Fruit fly (Drosophila melanogaster) whole organism, embryonic: ENCODE measurements around the gene se.
A peak's percentile ranks its signal among the peaks of the same experiment; 100 is the strongest.

Experiments used
- Abd-B ChIP-seq: fragments of 200-800 bp; sonication (Bioruptor generic); optimal IDR thresholded peaks from 2 replicates; lab custom pipeline; 2018; ENCODE audit warnings: missing biosample characterization, mild to moderate bottlenecking, missing genetic modification characterization, moderate library complexity
- Bteb2 ChIP-seq: fragments of 200-800 bp; sonication (Bioruptor generic); optimal IDR thresholded peaks from 2 replicates; lab custom pipeline; 2016; ENCODE audit warnings: missing biosample characterization, missing genetic modification characterization
- CG10209 ChIP-seq: fragments of 200-800 bp; sonication (Bioruptor generic); optimal IDR thresholded peaks from 3 replicates; lab custom pipeline; 2017; ENCODE audit warnings: missing biosample characterization, mild to moderate bottlenecking, missing genetic modification characterization, missing genetic modification reagents
- CG11696 ChIP-seq: fragments of 200-800 bp; sonication (Bioruptor generic); IDR thresholded peaks from 2 replicates; pipeline ENCODE4 v1.3.6; 2022; ENCODE audit warnings: missing biosample characterization, missing genetic modification characterization
- CG11723 ChIP-seq: fragments of 200-800 bp; sonication (Bioruptor generic); optimal IDR thresholded peaks from 2 replicates; lab custom pipeline; 2017; ENCODE audit warnings: missing biosample characterization, mild to moderate bottlenecking, missing genetic modification characterization
- CG12391 ChIP-seq: fragments of 200-800 bp; sonication (Bioruptor generic); optimal IDR thresholded peaks from 3 replicates; lab custom pipeline; 2018; ENCODE audit warnings: missing biosample characterization, mild to moderate bottlenecking, missing genetic modification characterization, moderate library complexity
- CG12659 ChIP-seq: fragments of 200-800 bp; sonication (Bioruptor generic); optimal IDR thresholded peaks from 3 replicates; lab custom pipeline; 2017; ENCODE audit warnings: mild to moderate bottlenecking, missing biosample characterization, missing genetic modification reagents, missing genetic modification characterization
- CG13296 ChIP-seq: fragments of 200-800 bp; sonication (Bioruptor generic); optimal IDR thresholded peaks from 3 replicates; lab custom pipeline; 2018; ENCODE audit warnings: missing biosample characterization, mild to moderate bottlenecking, missing genetic modification characterization
- CG13424 ChIP-seq: fragments of 200-800 bp; sonication (Bioruptor generic); optimal IDR thresholded peaks from 2 replicates; lab custom pipeline; 2019; ENCODE audit warnings: missing biosample characterization, mild to moderate bottlenecking, missing genetic modification characterization, moderate library complexity
- CG17186 ChIP-seq: fragments of 200-800 bp; sonication (Bioruptor generic); optimal IDR thresholded peaks from 3 replicates; lab custom pipeline; 2017; ENCODE audit warnings: missing biosample characterization, missing genetic modification reagents, missing genetic modification characterization
- CG17829 ChIP-seq: fragments of 200-800 bp; optimal IDR thresholded peaks from 2 replicates; lab custom pipeline; 2019; ENCODE audit warnings: missing biosample characterization, mild to moderate bottlenecking, missing genetic modification characterization, moderate library complexity
- CG1832 ChIP-seq: fragments of 200-800 bp; sonication (Bioruptor generic); optimal IDR thresholded peaks from 2 replicates; lab custom pipeline; 2017; ENCODE audit warnings: missing biosample characterization, mild to moderate bottlenecking, missing genetic modification characterization, inconsistent platforms
- CG2120 ChIP-seq: fragments of 200-800 bp; sonication (Bioruptor generic); optimal IDR thresholded peaks from 3 replicates; lab custom pipeline; 2016; ENCODE audit warnings: missing biosample characterization, missing genetic modification characterization
- CG2129 ChIP-seq: fragments of 200-800 bp; sonication (Bioruptor generic); IDR thresholded peaks from 2 replicates; pipeline ENCODE4 v1.3.6; 2022; ENCODE audit warnings: missing biosample characterization, missing genetic modification characterization; ENCODE audit not compliant: partially characterized antibody
- CG30403 ChIP-seq: fragments of 200-800 bp; sonication (Bioruptor generic); optimal IDR thresholded peaks from 3 replicates; lab custom pipeline; 2016; ENCODE audit warnings: missing biosample characterization, missing genetic modification characterization
- CG33213 ChIP-seq: fragments of 200-800 bp; sonication (Bioruptor generic); optimal IDR thresholded peaks from 3 replicates; lab custom pipeline; 2016; ENCODE audit warnings: missing biosample characterization, missing genetic modification characterization
- CG34224 ChIP-seq: fragments of 200-800 bp; sonication (Bioruptor generic); IDR thresholded peaks from 3 replicates; pipeline ENCODE4 v1.3.6; 2022; ENCODE audit warnings: missing biosample characterization, missing genetic modification characterization; ENCODE audit not compliant: partially characterized antibody
- CG4424 ChIP-seq: fragments of 200-800 bp; sonication (Bioruptor generic); optimal IDR thresholded peaks from 3 replicates; lab custom pipeline; 2016; ENCODE audit warnings: missing biosample characterization, missing genetic modification characterization
- CG4854 ChIP-seq: fragments of 200-800 bp; sonication (Bioruptor generic); optimal IDR thresholded peaks from 2 replicates; lab custom pipeline; 2016; ENCODE audit warnings: missing biosample characterization, missing genetic modification characterization, inconsistent platforms
- CG7839 ChIP-seq: fragments of 200-800 bp; sonication (Bioruptor generic); optimal IDR thresholded peaks from 3 replicates; lab custom pipeline; 2018; ENCODE audit warnings: missing biosample characterization, mild to moderate bottlenecking, missing genetic modification characterization, moderate library complexity
- CG8924 ChIP-seq: fragments of 200-800 bp; optimal IDR thresholded peaks from 3 replicates; lab custom pipeline; 2019; ENCODE audit warnings: missing biosample characterization, mild to moderate bottlenecking, missing genetic modification characterization, moderate library complexity
- D ChIP-seq, 2 experiments: fragments of 200-800 bp in 1 of 2; fragments of >200 bp in 1 of 2; sonication (Bioruptor generic) in 1 of 2; optimal IDR thresholded peaks; 2 replicates in 1 of 2; 3 replicates in 1 of 2; lab custom pipeline; 2017; ENCODE audit warnings: mild to moderate bottlenecking in 1 of 2, missing biosample characterization in 1 of 2, missing genetic modification characterization in 1 of 2, missing genetic modification reagents in 1 of 2
- D19A ChIP-seq: fragments of 200-800 bp; optimal IDR thresholded peaks from 3 replicates; lab custom pipeline; 2019; ENCODE audit warnings: missing biosample characterization, mild to moderate bottlenecking, missing genetic modification characterization, moderate library complexity
- Fer1 ChIP-seq: fragments of 200-800 bp; sonication (Bioruptor generic); optimal IDR thresholded peaks from 2 replicates; lab custom pipeline; 2017; ENCODE audit warnings: missing biosample characterization, mild to moderate bottlenecking, missing genetic modification characterization
- H2.0 ChIP-seq: fragments of 200-800 bp; sonication (Bioruptor generic); IDR thresholded peaks from 2 replicates; pipeline ENCODE4 v1.3.6; 2022; ENCODE audit warnings: missing biosample characterization, missing genetic modification characterization
- HmgD ChIP-seq: fragments of 200-800 bp; sonication (Bioruptor generic); optimal IDR thresholded peaks from 3 replicates; lab custom pipeline; 2016; ENCODE audit warnings: missing biosample characterization, missing genetic modification characterization
- Hr39 ChIP-seq: fragments of >200 bp; optimal IDR thresholded peaks from 2 replicates; lab custom pipeline; 2017
- Nf-YC ChIP-seq: fragments of 200-800 bp; optimal IDR thresholded peaks from 3 replicates; lab custom pipeline; 2019; ENCODE audit warnings: missing biosample characterization, mild to moderate bottlenecking, missing genetic modification characterization, moderate library complexity
- Opbp ChIP-seq: fragments of 200-800 bp; sonication (Bioruptor generic); IDR thresholded peaks from 3 replicates; pipeline ENCODE4 v1.3.6; 2022; ENCODE audit warnings: missing biosample characterization, missing genetic modification characterization; ENCODE audit not compliant: partially characterized antibody
- Optix ChIP-seq: fragments of 200-800 bp; sonication (Bioruptor generic); IDR thresholded peaks from 3 replicates; pipeline ENCODE4 v1.3.6; 2022; ENCODE audit warnings: missing biosample characterization, missing genetic modification characterization
- amos ChIP-seq: fragments of 200-800 bp; sonication (Bioruptor generic); IDR thresholded peaks from 2 replicates; pipeline ENCODE4 v1.3.6; 2022; ENCODE audit warnings: missing biosample characterization, missing genetic modification characterization; ENCODE audit not compliant: partially characterized antibody
- ara ChIP-seq: fragments of 200-800 bp; sonication (Bioruptor generic); IDR thresholded peaks from 2 replicates; pipeline ENCODE4 v1.3.6; 2022; ENCODE audit warnings: missing biosample characterization, missing genetic modification characterization
- bbx ChIP-seq: fragments of 200-800 bp; sonication (Bioruptor generic); IDR thresholded peaks from 2 replicates; pipeline ENCODE4 v1.3.6; 2022; ENCODE audit warnings: missing biosample characterization, missing genetic modification characterization; ENCODE audit not compliant: partially characterized antibody
- croc ChIP-seq: fragments of 200-800 bp; sonication (Bioruptor generic); conservative IDR thresholded peaks from 3 replicates; pipeline ENCODE4 v1.3.6; 2022; ENCODE audit warnings: missing biosample characterization, missing genetic modification characterization
- dpn ChIP-seq, 2 experiments: fragments of 200-800 bp; sonication (Bioruptor generic); optimal IDR thresholded peaks; 3 replicates each; lab custom pipeline; 2016; ENCODE audit warnings: missing biosample characterization in 2 of 2, missing genetic modification characterization in 2 of 2
- fd64A ChIP-seq: fragments of 200-800 bp; sonication (Bioruptor generic); optimal IDR thresholded peaks from 3 replicates; lab custom pipeline; 2018; ENCODE audit warnings: missing biosample characterization, mild to moderate bottlenecking, missing genetic modification characterization
- grau ChIP-seq: fragments of 200-800 bp; optimal IDR thresholded peaks from 3 replicates; lab custom pipeline; 2019; ENCODE audit warnings: missing biosample characterization, mild to moderate bottlenecking, missing genetic modification characterization, moderate library complexity
- h ChIP-seq: fragments of >200 bp; optimal IDR thresholded peaks from 2 replicates; lab custom pipeline; 2017
- inv ChIP-seq: fragments of 200-800 bp; sonication (Bioruptor generic); IDR thresholded peaks from 2 replicates; pipeline ENCODE4 v1.3.6; 2022; ENCODE audit warnings: missing biosample characterization, missing genetic modification characterization; ENCODE audit not compliant: partially characterized antibody
- knrl ChIP-seq: fragments of 200-800 bp; sonication (Bioruptor generic); IDR thresholded peaks from 3 replicates; pipeline ENCODE4 v1.3.6; 2022; ENCODE audit warnings: missing biosample characterization, missing genetic modification characterization; ENCODE audit not compliant: partially characterized antibody
- pb ChIP-seq: fragments of 200-800 bp; sonication (Bioruptor generic); optimal IDR thresholded peaks from 3 replicates; lab custom pipeline; 2016; ENCODE audit warnings: missing biosample characterization, missing genetic modification characterization
- ro ChIP-seq: fragments of 200-800 bp; sonication (Bioruptor generic); IDR thresholded peaks from 2 replicates; pipeline ENCODE4 v1.3.6; 2022; ENCODE audit warnings: missing biosample characterization, missing genetic modification characterization
- ssp ChIP-seq: fragments of 200-800 bp; sonication (Bioruptor generic); IDR thresholded peaks from 2 replicates; pipeline ENCODE4 v1.3.6; 2022; ENCODE audit warnings: missing biosample characterization, missing genetic modification characterization
- tap ChIP-seq: fragments of 200-800 bp; optimal IDR thresholded peaks from 3 replicates; lab custom pipeline; 2019; ENCODE audit warnings: missing biosample characterization, mild to moderate bottlenecking, missing genetic modification characterization, moderate library complexity
- tin ChIP-seq: fragments of 200-800 bp; sonication (Bioruptor generic); optimal IDR thresholded peaks from 3 replicates; lab custom pipeline; 2016; ENCODE audit warnings: missing biosample characterization, missing genetic modification characterization
- tna ChIP-seq: fragments of 200-800 bp; sonication (Bioruptor generic); IDR thresholded peaks from 2 replicates; pipeline ENCODE4 v1.3.6; 2022; ENCODE audit warnings: missing biosample characterization, missing genetic modification characterization; ENCODE audit not compliant: partially characterized antibody
- unc-4 ChIP-seq: fragments of 200-800 bp; sonication (Bioruptor generic); IDR thresholded peaks from 2 replicates; pipeline ENCODE4 v1.3.6; 2022; ENCODE audit warnings: missing biosample characterization, missing genetic modification characterization; ENCODE audit not compliant: partially characterized antibody
- vnd ChIP-seq: fragments of 200-800 bp; sonication (Bioruptor generic); IDR thresholded peaks from 3 replicates; pipeline ENCODE4 v1.3.6; 2022; ENCODE audit warnings: missing biosample characterization, missing genetic modification characterization; ENCODE audit not compliant: partially characterized antibody
- zfh1 ChIP-seq: fragments of 200-800 bp; sonication (Bioruptor generic); IDR thresholded peaks from 3 replicates; pipeline ENCODE4 v1.3.6; 2022; ENCODE audit warnings: missing biosample characterization, missing genetic modification characterization

Gene se

dm6 chr3L:8543866-8544265 is 23.5 kb downstream of the se start (continued):
- TF ChIP-seq H2.0 (GFP tag; lab: Robert Waterston, UW) (no peak), HmgD (GFP tag; lab: Kevin White, UChicago) (no peak), dpn (GFP tag; optimal IDR thresholded peaks at IDR 0.05; lab: Kevin White, UChicago) (peak in 1 of 2 experiments; percentile 0), amos (GFP tag; lab: Robert Waterston, UW) (no peak), pb (no peak), ro (GFP tag; lab: Robert Waterston, UW) (no peak), h (lab: Kevin White, UChicago) (no peak), CG10209 (GFP tag; lab: Kevin White, UChicago) (no peak), CG2129 (GFP tag; lab: Robert Waterston, UW) (no peak), CG7839 (peak; percentile 28), CG13296 (GFP tag; lab: Kevin White, UChicago) (no peak), Bteb2 (no peak)

dm6 chr3L:8544710-8545109 is 24.4 kb downstream of the se start, which contains the start of gene rhea:
Gene rhea, plus strand, starts transcription at chr3L:8545001.
- TF ChIP-seq ssp (GFP tag; lab: Robert Waterston, UW) (no peak), CG17829 (tag; lab: Kevin White, UChicago) (peak; percentile 57), Fer1 (GFP tag; lab: Kevin White, UChicago) (peak; percentile 23), CG12659 (GFP tag; lab: Kevin White, UChicago) (peak; percentile 68), CG4854 (GFP tag; lab: Kevin White, UChicago) (no peak), ara (GFP tag; lab: Robert Waterston, UW) (no peak), Hr39 (lab: Kevin White, UChicago) (no peak), CG12391 (peak; percentile 65), inv (peak; percentile 74), CG1832 (GFP tag; lab: Kevin White, UChicago) (no peak), CG11723 (GFP tag; lab: Kevin White, UChicago) (no peak), CG2120 (peak; percentile 7), Optix (GFP tag; lab: Robert Waterston, UW) (no peak), CG13424 (tag; lab: Kevin White, UChicago) (peak; percentile 15), zfh1 (GFP tag; lab: Robert Waterston, UW) (0 out of 3 replicates have a peak, but pooled peaks have one; percentile 22), knrl (GFP tag; lab: Robert Waterston, UW) (peak; percentile 84), CG17186 (GFP tag; lab: Kevin White, UChicago) (peak; percentile 56), unc-4 (GFP tag; lab: Robert Waterston, UW) (peak; percentile 87), CG33213 (peak; percentile 3), tap (tag; lab: Kevin White, UChicago) (peak; percentile 13), tin (peak; percentile 53), fd64A (GFP tag; lab: Kevin White, UChicago) (no peak), Abd-B (no peak), bbx (peak; percentile 77), CG34224 (peak; percentile 82), grau (peak; percentile 24), D19A (tag; lab: Kevin White, UChicago) (peak; percentile 3), Opbp (peak; percentile 80; the same call in 1 of the 3 replicates), CG30403 (GFP tag; lab: Kevin White, UChicago) (peak; percentile 4), tna (GFP tag; lab: Robert Waterston, UW) (peak; percentile 49), CG11696 (no peak), croc (GFP tag; lab: Robert Waterston, UW) (no peak), CG8924 (peak; percentile 36), D (optimal IDR thresholded peaks at IDR 0.05; lab: Kevin White, UChicago) (no peak), D (GFP tag; optimal IDR thresholded peaks at IDR 0.05; lab: Kevin White, UChicago) (no peak), Nf-YC (tag; lab: Kevin White, UChicago) (peak; percentile 53), vnd (GFP tag; lab: Robert Waterston, UW) (peak; percentile 59; the same call in 2 of the 3 replicates), CG4424 (peak; percentile 22)
